Fruit fly (Drosophila melanogaster) whole organism, prepupa: Measurements from ENCODE around the gene Hmr.

Experiments used
- Blimp-1 ChIP-seq: fragments of 200-800 bp; sonication (Bioruptor generic); optimal IDR thresholded peaks from 3 replicates; lab custom pipeline; 2017; ENCODE audit warnings: missing biosample characterization, missing genetic modification characterization, mild to moderate bottlenecking, moderate library complexity, missing genetic modification reagents
- CG10631 ChIP-seq: fragments of 200-800 bp; sonication (Bioruptor generic); optimal IDR thresholded peaks from 2 replicates; lab custom pipeline; 2016; ENCODE audit warnings: missing biosample characterization, missing genetic modification characterization
- CG10669 ChIP-seq: fragments of 200-800 bp; sonication (Bioruptor generic); optimal IDR thresholded peaks from 3 replicates; lab custom pipeline; 2018; ENCODE audit warnings: missing biosample characterization, mild to moderate bottlenecking, missing genetic modification characterization, moderate library complexity
- CG11294 ChIP-seq: fragments of 200-800 bp; sonication (Bioruptor generic); IDR thresholded peaks from 2 replicates; pipeline ENCODE4 v1.3.6; 2022; ENCODE audit warnings: missing biosample characterization, missing genetic modification characterization
- CG11902 ChIP-seq: fragments of 200-800 bp; sonication (Bioruptor generic); optimal IDR thresholded peaks from 3 replicates; lab custom pipeline; 2016; ENCODE audit warnings: missing biosample characterization, missing genetic modification characterization
- CG15336 ChIP-seq: fragments of 200-800 bp; sonication (Bioruptor generic); IDR thresholded peaks from 2 replicates; pipeline ENCODE4 v1.3.6; 2022; ENCODE audit warnings: missing biosample characterization, missing genetic modification characterization
- CG1621 ChIP-seq: fragments of 200-800 bp; sonication (Bioruptor generic); optimal IDR thresholded peaks from 3 replicates; lab custom pipeline; 2018; ENCODE audit warnings: missing biosample characterization, mild to moderate bottlenecking, missing genetic modification characterization
- CG16779 ChIP-seq: fragments of 200-800 bp; sonication (Bioruptor generic); optimal IDR thresholded peaks from 3 replicates; lab custom pipeline; 2017; ENCODE audit warnings: missing biosample characterization, mild to moderate bottlenecking, missing genetic modification characterization
- CG31627 ChIP-seq: fragments of 200-800 bp; sonication (Bioruptor generic); optimal IDR thresholded peaks from 3 replicates; lab custom pipeline; 2016; ENCODE audit warnings: missing biosample characterization, missing genetic modification characterization
- CG32006 ChIP-seq: fragments of 200-800 bp; sonication (Bioruptor generic); optimal IDR thresholded peaks from 3 replicates; lab custom pipeline; 2017; ENCODE audit warnings: missing biosample characterization, mild to moderate bottlenecking, missing genetic modification characterization
- CG34406 ChIP-seq: fragments of 200-800 bp; sonication (Bioruptor generic); optimal IDR thresholded peaks from 3 replicates; lab custom pipeline; 2016; ENCODE audit warnings: missing biosample characterization, missing genetic modification characterization
- CG4318 ChIP-seq: fragments of 200-800 bp; sonication (Bioruptor generic); optimal IDR thresholded peaks from 3 replicates; lab custom pipeline; 2017; ENCODE audit warnings: missing biosample characterization, mild to moderate bottlenecking, missing genetic modification characterization
- CG6163 ChIP-seq: fragments of 200-800 bp; sonication (Bioruptor generic); IDR thresholded peaks from 3 replicates; pipeline ENCODE4 v1.3.6; 2022; ENCODE audit warnings: missing biosample characterization, missing genetic modification characterization
- CG6276 ChIP-seq: fragments of 200-800 bp; sonication (Bioruptor generic); optimal IDR thresholded peaks from 2 replicates; lab custom pipeline; 2017; ENCODE audit warnings: missing biosample characterization, mild to moderate bottlenecking, missing genetic modification characterization
- CG6792 ChIP-seq: fragments of 200-800 bp; sonication (Bioruptor generic); optimal IDR thresholded peaks from 3 replicates; lab custom pipeline; 2016; ENCODE audit warnings: missing biosample characterization, missing genetic modification characterization
- CG6808 ChIP-seq: fragments of 200-800 bp; sonication (Bioruptor generic); optimal IDR thresholded peaks from 3 replicates; lab custom pipeline; 2017; ENCODE audit warnings: missing biosample characterization, missing genetic modification characterization, mild to moderate bottlenecking, moderate library complexity, missing genetic modification reagents
- CG6854 ChIP-seq: fragments of 200-800 bp; sonication (Bioruptor generic); optimal IDR thresholded peaks from 2 replicates; lab custom pipeline; 2017; ENCODE audit warnings: missing biosample characterization, mild to moderate bottlenecking, missing genetic modification characterization
- CG7368 ChIP-seq: fragments of 200-800 bp; sonication (Bioruptor generic); optimal IDR thresholded peaks from 3 replicates; lab custom pipeline; 2016; ENCODE audit warnings: missing biosample characterization, missing genetic modification characterization
- CG8119 ChIP-seq: fragments of 200-800 bp; sonication (Bioruptor generic); IDR thresholded peaks from 3 replicates; pipeline ENCODE4 v1.3.6; 2022; ENCODE audit warnings: missing biosample characterization, missing genetic modification characterization
- CG8632 ChIP-seq: fragments of 200-800 bp; sonication (Bioruptor generic); optimal IDR thresholded peaks from 3 replicates; lab custom pipeline; 2016; ENCODE audit warnings: missing biosample characterization, missing genetic modification characterization
- CG9139 ChIP-seq: fragments of 200-800 bp; sonication (Bioruptor generic); optimal IDR thresholded peaks from 3 replicates; lab custom pipeline; 2017; ENCODE audit warnings: missing biosample characterization, mild to moderate bottlenecking, missing genetic modification characterization
- Eip75B ChIP-seq: fragments of 200-800 bp; sonication (Bioruptor generic); optimal IDR thresholded peaks from 3 replicates; lab custom pipeline; 2016; ENCODE audit warnings: missing biosample characterization, missing genetic modification characterization
- Eip78C ChIP-seq: fragments of 200-800 bp; sonication (Bioruptor generic); peaks from one replicate; lab custom pipeline; 2016; ENCODE audit warnings: missing biosample characterization, missing genetic modification characterization
- Ets96B ChIP-seq: fragments of 200-800 bp; optimal IDR thresholded peaks from 2 replicates; lab custom pipeline; 2019; ENCODE audit warnings: missing biosample characterization, mild to moderate bottlenecking, missing genetic modification characterization, moderate library complexity
- Gug ChIP-seq: fragments of 200-800 bp; sonication (Bioruptor generic); IDR thresholded peaks from 2 replicates; pipeline ENCODE4 v1.3.6; 2022; ENCODE audit warnings: missing biosample characterization, missing genetic modification characterization
- Hr39 ChIP-seq: fragments of 200-800 bp; sonication (Bioruptor generic); optimal IDR thresholded peaks from 2 replicates; lab custom pipeline; 2016; ENCODE audit warnings: missing biosample characterization, missing genetic modification characterization
- Hr4 ChIP-seq: fragments of 200-800 bp; sonication (Bioruptor generic); optimal IDR thresholded peaks from 3 replicates; lab custom pipeline; 2016; ENCODE audit warnings: missing biosample characterization, missing genetic modification characterization
- Met ChIP-seq: fragments of 200-800 bp; sonication (Bioruptor generic); optimal IDR thresholded peaks from 3 replicates; lab custom pipeline; 2016; ENCODE audit warnings: missing biosample characterization, missing genetic modification characterization
- Smox ChIP-seq: fragments of 200-800 bp; sonication (Bioruptor generic); optimal IDR thresholded peaks from 3 replicates; lab custom pipeline; 2016; ENCODE audit warnings: missing biosample characterization, missing genetic modification characterization
- Sox102F ChIP-seq: fragments of 200-800 bp; sonication (Bioruptor generic); optimal IDR thresholded peaks from 2 replicates; lab custom pipeline; 2016; ENCODE audit warnings: missing biosample characterization, mild to moderate bottlenecking, missing genetic modification characterization
- Sox14 ChIP-seq: fragments of 200-800 bp; sonication (Bioruptor generic); optimal IDR thresholded peaks from 3 replicates; lab custom pipeline; 2016; ENCODE audit warnings: missing biosample characterization, missing genetic modification characterization
- Sox15 ChIP-seq: fragments of 200-800 bp; sonication (Bioruptor generic); optimal IDR thresholded peaks from 3 replicates; lab custom pipeline; 2016; ENCODE audit warnings: missing biosample characterization, missing genetic modification characterization
- achi ChIP-seq: fragments of 200-800 bp; sonication (Bioruptor generic); optimal IDR thresholded peaks from 3 replicates; lab custom pipeline; 2016; ENCODE audit warnings: missing biosample characterization, missing genetic modification characterization
- acj6 ChIP-seq: fragments of 200-800 bp; sonication (Bioruptor generic); optimal IDR thresholded peaks from 3 replicates; lab custom pipeline; 2016; ENCODE audit warnings: missing biosample characterization, missing genetic modification characterization
- cyc ChIP-seq: fragments of 200-800 bp; sonication (Bioruptor generic); optimal IDR thresholded peaks from 3 replicates; lab custom pipeline; 2016; ENCODE audit warnings: missing biosample characterization, missing genetic modification characterization
- dac ChIP-seq: fragments of 200-800 bp; sonication (Bioruptor generic); optimal IDR thresholded peaks from 2 replicates; lab custom pipeline; 2017; ENCODE audit warnings: missing biosample characterization, mild to moderate bottlenecking, missing genetic modification characterization
- dsx ChIP-seq: fragments of 200-800 bp; optimal IDR thresholded peaks from 3 replicates; lab custom pipeline; 2019; ENCODE audit warnings: missing biosample characterization, mild to moderate bottlenecking, missing genetic modification characterization, moderate library complexity; ENCODE audit not compliant: poor library complexity, severe bottlenecking
- eg ChIP-seq: fragments of 200-800 bp; sonication (Bioruptor generic); IDR thresholded peaks from 3 replicates; pipeline ENCODE4 v1.3.6; 2022; ENCODE audit warnings: missing biosample characterization, missing genetic modification characterization
- esn ChIP-seq: fragments of 200-800 bp; sonication (Bioruptor generic); optimal IDR thresholded peaks from 2 replicates; lab custom pipeline; 2016; ENCODE audit warnings: missing biosample characterization, mild to moderate bottlenecking, missing genetic modification characterization, moderate library complexity
- fd59A ChIP-seq: fragments of 200-800 bp; sonication (Bioruptor generic); optimal IDR thresholded peaks from 2 replicates; lab custom pipeline; 2017; ENCODE audit warnings: missing biosample characterization, mild to moderate bottlenecking, missing genetic modification characterization, missing genetic modification reagents
- fd85E ChIP-seq: fragments of 200-800 bp; sonication (Bioruptor generic); optimal IDR thresholded peaks from 3 replicates; lab custom pipeline; 2016; ENCODE audit warnings: missing biosample characterization, missing genetic modification characterization
- fkh ChIP-seq: fragments of 200-800 bp; sonication (Bioruptor generic); optimal IDR thresholded peaks from 3 replicates; lab custom pipeline; 2017; ENCODE audit warnings: missing biosample characterization, mild to moderate bottlenecking, missing genetic modification characterization, moderate library complexity
- lz ChIP-seq: fragments of 200-800 bp; sonication (Bioruptor generic); optimal IDR thresholded peaks from 3 replicates; lab custom pipeline; 2016; ENCODE audit warnings: missing biosample characterization, missing genetic modification characterization
- net ChIP-seq: fragments of 200-800 bp; sonication (Bioruptor generic); optimal IDR thresholded peaks from 3 replicates; lab custom pipeline; 2016; ENCODE audit warnings: missing biosample characterization, missing genetic modification characterization
- pdm3 ChIP-seq: fragments of 200-800 bp; sonication (Bioruptor generic); optimal IDR thresholded peaks from 3 replicates; lab custom pipeline; 2016; ENCODE audit warnings: missing biosample characterization, missing genetic modification characterization
- salr ChIP-seq, 2 experiments: fragments of 200-800 bp; sonication (Bioruptor generic); optimal IDR thresholded peaks; 3 replicates each; lab custom pipeline; 2016 to 2018; ENCODE audit warnings: missing biosample characterization in 2 of 2, missing genetic modification characterization in 2 of 2, mild to moderate bottlenecking in 1 of 2
- spab ChIP-seq: fragments of 200-800 bp; sonication (Bioruptor generic); optimal IDR thresholded peaks from 2 replicates; lab custom pipeline; 2017; ENCODE audit warnings: missing biosample characterization, mild to moderate bottlenecking, missing genetic modification characterization, missing genetic modification reagents
- ss ChIP-seq, 2 experiments: fragments of 200-800 bp; sonication (Bioruptor generic); optimal IDR thresholded peaks; 2 replicates in 1 of 2; 3 replicates in 1 of 2; lab custom pipeline; 2017 to 2018; ENCODE audit warnings: mild to moderate bottlenecking in 2 of 2, missing biosample characterization in 2 of 2, missing genetic modification characterization in 2 of 2, moderate library complexity in 1 of 2
- svp ChIP-seq: fragments of 200-800 bp; sonication (Bioruptor generic); peaks from one replicate; lab custom pipeline; 2016; ENCODE audit warnings: missing biosample characterization, missing genetic modification characterization
- topi ChIP-seq: fragments of 200-800 bp; sonication (Bioruptor generic); optimal IDR thresholded peaks from 3 replicates; lab custom pipeline; 2016; ENCODE audit warnings: missing biosample characterization, missing genetic modification characterization

Hmr gene

dm6 chrX:10620144-10621005, 24.7 kb upstream of the Hmr start, which contains the start of gene CG43347:
Gene CG43347, minus strand, starts transcription at chrX:10620190.
- 0 out of 2 replicates have a peak, but pooled peaks have one; percentile 26 for TF ChIP-seq CG15336 (GFP tag; lab: Robert Waterston, UW)
- TF ChIP-seq CG6792 (GFP tag; lab: Kevin White, UChicago) = peak; percentile 28
- no peak for TF ChIP-seq CG11294 (GFP tag; lab: Robert Waterston, UW)
- no peak for TF ChIP-seq CG9139 (GFP tag; lab: Kevin White, UChicago)
- no peak for TF ChIP-seq CG11902
- peak; percentile 39 for TF ChIP-seq acj6
- TF ChIP-seq CG1621 = peak; percentile 8
- peak; percentile 23 for TF ChIP-seq lz
- peak; percentile 58 for TF ChIP-seq Ets96B (tag; lab: Kevin White, UChicago)
- TF ChIP-seq Sox102F = peak; percentile 3
- TF ChIP-seq Gug (GFP tag; lab: Robert Waterston, UW) = no peak
- TF ChIP-seq ss (GFP tag; optimal IDR thresholded peaks at IDR 0.05; lab: Kevin White, UChicago) = peak; percentile 4 to 59
- peak; percentile 51 for TF ChIP-seq CG8119 (GFP tag; lab: Robert Waterston, UW)
- TF ChIP-seq fkh (GFP tag; lab: Kevin White, UChicago) = no peak
- peak; percentile 65 for TF ChIP-seq svp
- TF ChIP-seq dac (GFP tag; lab: Kevin White, UChicago) = no peak
- TF ChIP-seq spab (GFP tag; lab: Kevin White, UChicago) = peak; percentile 45
- TF ChIP-seq cyc (GFP tag; lab: Kevin White, UChicago) = peak; percentile 0
- TF ChIP-seq CG6276 = peak; percentile 41
- no peak for TF ChIP-seq CG7368 (GFP tag; lab: Kevin White, UChicago)
- peak; percentile 51 for TF ChIP-seq CG10669 (GFP tag; lab: Kevin White, UChicago)
- TF ChIP-seq Met (GFP tag; lab: Kevin White, UChicago) = peak; percentile 42
- peak; percentile 61 for TF ChIP-seq CG32006
- TF ChIP-seq pdm3 (GFP tag; lab: Kevin White, UChicago) = peak; percentile 28
- TF ChIP-seq Eip78C (GFP tag; lab: Kevin White, UChicago) = peak; percentile 80
- peak; percentile 41 for TF ChIP-seq topi (GFP tag; lab: Kevin White, UChicago)
- TF ChIP-seq CG10631 (GFP tag; lab: Kevin White, UChicago) = peak; percentile 39
- no peak for TF ChIP-seq CG31627 (GFP tag; lab: Kevin White, UChicago)
- TF ChIP-seq CG4318 (GFP tag; lab: Kevin White, UChicago) = peak; percentile 46
- TF ChIP-seq CG16779 (tag; lab: Kevin White, UChicago) = peak; percentile 19
- TF ChIP-seq CG34406 (GFP tag; lab: Kevin White, UChicago) = peak; percentile 27
- no peak for TF ChIP-seq fd85E
- peak in 1 of 2 experiments; percentile 17 for TF ChIP-seq salr (GFP tag; optimal IDR thresholded peaks at IDR 0.05; lab: Kevin White, UChicago)
- no peak for TF ChIP-seq CG6854 (GFP tag; lab: Kevin White, UChicago)
- TF ChIP-seq Blimp-1 = no peak
- TF ChIP-seq dsx (GFP tag; lab: Kevin White, UChicago) = peak; percentile 41
- TF ChIP-seq Eip75B = peak; percentile 18
- TF ChIP-seq Smox (GFP tag; lab: Kevin White, UChicago) = peak; percentile 40
- TF ChIP-seq Hr39 = no peak
- peak; percentile 45 for TF ChIP-seq CG6808 (GFP tag; lab: Kevin White, UChicago)
- TF ChIP-seq eg (GFP tag; lab: Robert Waterston, UW) = 0 out of 3 replicates have a peak, but pooled peaks have one; percentile 31
- peak; percentile 26 for TF ChIP-seq Hr4 (GFP tag; lab: Kevin White, UChicago)
- TF ChIP-seq fd59A (GFP tag; lab: Kevin White, UChicago) = peak; percentile 18
- TF ChIP-seq Sox15 (GFP tag; lab: Kevin White, UChicago) = no peak
- peak; percentile 51; the same call in 1 of the 3 replicates for TF ChIP-seq CG6163
- TF ChIP-seq esn (GFP tag; lab: Kevin White, UChicago) = peak; percentile 31
- peak; percentile 29 for TF ChIP-seq CG8632 (GFP tag; lab: Kevin White, UChicago)
- peak; percentile 13 for TF ChIP-seq Sox14 (GFP tag; lab: Kevin White, UChicago)
- peak; percentile 26 for TF ChIP-seq net (GFP tag; lab: Kevin White, UChicago)
- peak; percentile 43 for TF ChIP-seq achi
